Worm (Caenorhabditis elegans) whole organism, young adult: Measurements from ENCODE around the gene Y17G7B.17.
A peak's percentile ranks its signal among the peaks of the same experiment; 100 is the strongest.

Source experiments
- F22D6.2 ChIP-seq: sonication (generic microtip); optimal IDR thresholded peaks from 2 replicates; lab custom pipeline; 2016; ENCODE audit warnings: mild to moderate bottlenecking, missing genetic modification characterization, missing compliant biosample characterization
- F23B12.7 ChIP-seq: sonication (generic microtip); optimal IDR thresholded peaks from 2 replicates; lab custom pipeline; 2017; ENCODE audit warnings: missing genetic modification characterization, mild to moderate bottlenecking, missing compliant biosample characterization, antibody characterized with exemption, moderate library complexity; ENCODE audit not compliant: insufficient read depth
- F37B4.10 ChIP-seq: fragments of 200-800 bp; sonication (Bioruptor generic); IDR thresholded peaks from 2 replicates; pipeline ENCODE4 v1.3.6; 2022; ENCODE audit warnings: missing genetic modification characterization, missing compliant biosample characterization
- Y95B8A.8 ChIP-seq: fragments of 200-800 bp; sonication (Bioruptor generic); IDR thresholded peaks from 2 replicates; pipeline ENCODE4 v1.3.6; 2022; ENCODE audit warnings: missing genetic modification reagents, missing genetic modification characterization, missing compliant biosample characterization
- dpl-1 ChIP-seq: fragments of 150-350 bp; optimal IDR thresholded peaks from 2 replicates; lab custom pipeline; 2014; ENCODE audit warnings: missing biosample characterization, missing genetic modification reagents, missing genetic modification characterization
- sptf-2 ChIP-seq: fragments of 200-800 bp; sonication (Bioruptor generic); optimal IDR thresholded peaks from 2 replicates; lab custom pipeline; 2018; ENCODE audit warnings: mild to moderate bottlenecking, missing genetic modification characterization, missing compliant biosample characterization
- unc-62 ChIP-seq: fragments of 150-350 bp; optimal IDR thresholded peaks from 2 replicates; lab custom pipeline; 2014; ENCODE audit warnings: missing biosample characterization, missing genetic modification reagents, missing genetic modification characterization
- zfh-2 ChIP-seq: fragments of 200-800 bp; sonication (Bioruptor generic); conservative IDR thresholded peaks from 2 replicates; pipeline ENCODE4 v1.3.6; 2022; ENCODE audit warnings: missing genetic modification reagents, missing genetic modification characterization, missing compliant biosample characterization

DNA sequence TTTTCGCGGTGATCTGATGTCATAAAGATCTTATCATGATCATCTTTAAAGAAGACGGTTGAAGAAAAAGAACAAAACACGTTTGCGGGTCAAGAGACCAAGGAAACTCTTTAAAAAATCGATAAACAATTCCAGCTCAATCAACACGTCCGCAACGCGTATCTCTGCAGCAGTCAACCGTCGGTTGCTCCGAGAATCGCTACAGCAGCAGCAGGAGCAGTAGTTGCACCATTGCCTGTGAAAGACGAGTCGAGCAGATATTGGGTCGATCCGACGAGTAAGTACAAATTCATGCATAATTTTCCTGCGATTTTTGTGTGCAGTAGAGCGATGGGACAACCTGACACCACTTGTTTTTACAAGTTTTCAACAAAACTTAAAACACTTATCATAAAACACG, 45.2 kb downstream of the Y17G7B.17 start:
- no peak for TF ChIP-seq unc-62
- TF ChIP-seq zfh-2 (GFP tag; lab: Robert Waterston, UW): 0 out of 2 replicates have a peak, but pooled peaks have one; percentile 13
- TF ChIP-seq sptf-2 (GFP tag; lab: Kevin White, UChicago): no peak
- no peak for TF ChIP-seq F22D6.2 (tag; lab: Kevin White, UChicago)
- no peak for TF ChIP-seq F23B12.7 (tag; lab: Kevin White, UChicago)
- no peak for TF ChIP-seq F37B4.10 (GFP tag; lab: Robert Waterston, UW)
- no peak for TF ChIP-seq Y95B8A.8
- TF ChIP-seq dpl-1 (GFP tag; lab: Kevin White, UChicago): no peak
